Fruit fly (Drosophila melanogaster): ENCODE measurements around the gene rb.

DNA sequence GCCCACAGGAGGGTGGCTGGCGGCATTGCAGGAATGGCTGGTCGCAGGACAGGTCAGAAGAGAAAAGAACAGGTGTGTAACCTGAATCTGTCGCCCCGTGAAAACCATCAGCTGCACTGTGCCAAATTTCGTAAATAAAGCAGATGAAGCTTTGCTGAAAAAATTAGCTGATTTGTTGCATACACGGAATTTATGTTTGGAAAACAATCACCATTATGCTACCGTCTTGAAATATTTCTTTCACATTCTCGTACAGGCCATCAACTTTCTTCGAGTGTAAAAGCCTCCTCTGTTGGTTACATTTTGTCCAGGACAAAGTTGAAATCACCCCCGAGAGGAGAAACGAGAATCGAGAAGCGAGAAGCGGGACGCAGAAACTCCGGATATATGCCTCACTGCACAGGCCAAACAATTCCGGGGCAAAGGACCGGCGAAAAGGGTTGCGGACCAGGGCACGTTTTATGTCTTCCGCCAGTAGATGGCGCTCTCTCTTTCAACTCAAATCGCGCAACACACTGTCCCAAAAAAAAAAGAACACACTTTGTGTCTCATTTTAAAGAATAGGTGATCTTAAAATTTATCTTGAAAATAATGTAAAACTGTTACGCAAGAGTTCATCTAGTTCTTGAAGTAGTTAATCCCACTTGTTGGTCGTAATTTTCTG, 19.9 kb upstream of the rb start:
- no peak for TF ChIP-seq CG13204 (GFP tag; optimal IDR thresholded peaks at IDR 0.05)
- TF ChIP-seq CG10348 (GFP tag; IDR thresholded peaks at IDR 0.05), result no peak
